Worm (Caenorhabditis elegans) whole organism, early embryonic: ENCODE measurements around the gene srw-82.

Experiments
- ama-1 ChIP-seq: fragments of 150-350 bp; optimal IDR thresholded peaks from 2 replicates; lab custom pipeline; 2014
- ceh-36 ChIP-seq: sonication (generic microtip); optimal IDR thresholded peaks from 2 replicates; lab custom pipeline; 2016; ENCODE audit warnings: missing genetic modification characterization, inconsistent platforms, missing compliant biosample characterization

DNA sequence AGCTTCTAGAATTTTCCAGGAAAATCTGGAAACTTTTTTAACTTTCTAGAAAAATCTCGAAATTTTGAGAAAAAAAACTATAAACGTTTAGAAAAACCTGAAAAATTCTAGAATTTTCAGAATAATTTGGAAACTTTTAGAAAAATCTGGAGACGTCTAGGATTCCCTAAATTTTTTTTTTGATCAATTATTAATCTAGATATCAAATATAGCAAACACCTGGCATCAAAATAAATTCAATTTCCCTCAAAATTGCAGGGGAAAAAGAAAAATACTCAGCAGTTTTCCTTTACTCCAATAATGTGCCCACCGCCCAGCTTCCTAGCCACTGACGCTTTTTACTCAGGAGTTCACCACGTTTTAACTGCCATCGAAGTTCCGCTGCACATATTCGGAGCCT is 42.7 kb downstream of the srw-82 start, which contains the start of gene srh-181:
- TF ChIP-seq ceh-36 (tag; lab: Kevin White, UChicago) (no peak), ama-1 (lab: Kevin White, UChicago) (no peak)
